Fruit fly (Drosophila melanogaster): Measurements from ENCODE around the gene CG3436.

CG3436 gene

dm6 chr2L:136747-137709, 18.8 kb upstream of the CG3436 start (continued):
- no peak for TF ChIP-seq MTF-1 (GFP tag; optimal IDR thresholded peaks at IDR 0.05; ENCODE audit: borderline replicate concordance)
- peak; percentile 18 for TF ChIP-seq CG10543 (GFP tag; optimal IDR thresholded peaks at IDR 0.05)
- no peak for TF ChIP-seq kni (GFP tag; optimal IDR thresholded peaks at IDR 0.05)
- TF ChIP-seq CG18262 (tag; optimal IDR thresholded peaks at IDR 0.05): no peak
- peak; percentile 64 for TF ChIP-seq sens (GFP tag)
- TF ChIP-seq crp (GFP tag; optimal IDR thresholded peaks at IDR 0.05): no peak
- peak; percentile 9 for TF ChIP-seq lbe (GFP tag; optimal IDR thresholded peaks at IDR 0.05)
- TF ChIP-seq so (GFP tag; IDR thresholded peaks at IDR 0.05): 0 out of 3 replicates have a peak, but pooled peaks have one; percentile 58
- TF ChIP-seq CG34376 (GFP tag; optimal IDR thresholded peaks at IDR 0.05): peak; percentile 74
- TF ChIP-seq CG11695 (GFP tag; IDR thresholded peaks at IDR 0.05): no peak

DNA sequence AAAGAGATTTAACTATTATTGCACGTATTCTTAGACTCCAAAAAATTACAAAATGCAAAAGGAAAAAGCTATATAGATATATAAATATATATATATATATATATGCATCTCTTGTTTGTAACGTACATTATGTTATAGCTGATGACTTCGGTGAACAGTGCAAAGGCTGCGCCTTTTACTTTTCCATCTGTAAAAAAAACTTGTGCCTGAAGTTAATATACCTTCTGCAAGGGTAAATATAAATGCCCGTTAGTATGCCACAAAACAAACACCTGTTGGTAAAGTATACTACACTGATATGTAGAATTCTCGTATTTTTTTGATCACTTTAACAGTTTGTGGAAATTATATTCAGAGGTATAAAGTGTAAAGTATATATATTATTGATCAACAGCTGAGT, 17.8 kb upstream of the CG3436 start:
- peak; percentile 22 for TF ChIP-seq lab (GFP tag; optimal IDR thresholded peaks at IDR 0.05)
- TF ChIP-seq kah (GFP tag; optimal IDR thresholded peaks at IDR 0.05): peak; percentile 3
- peak; percentile 26; the same call in 1 of the 2 replicates for TF ChIP-seq CG9932 (GFP tag; IDR thresholded peaks at IDR 0.05)
- TF ChIP-seq CG2199 (GFP tag; IDR thresholded peaks at IDR 0.05): 0 out of 3 replicates have a peak, but pooled peaks have one; percentile 34
- TF ChIP-seq CG3726 (GFP tag; IDR thresholded peaks at IDR 0.05): no peak
- TF ChIP-seq BtbVII (GFP tag; optimal IDR thresholded peaks at IDR 0.05): peak; percentile 1
- peak; percentile 59 for TF ChIP-seq Med (GFP tag)
- no peak for TF ChIP-seq unpg (GFP tag; optimal IDR thresholded peaks at IDR 0.05)
- no peak for TF ChIP-seq CG7963 (GFP tag; IDR thresholded peaks at IDR 0.05; ENCODE audit: partially characterized antibody)
- TF ChIP-seq amos (GFP tag; IDR thresholded peaks at IDR 0.05; ENCODE audit: partially characterized antibody): peak; percentile 33; the same call in 1 of the 2 replicates
- peak; percentile 2 for TF ChIP-seq NfI (GFP tag; optimal IDR thresholded peaks at IDR 0.05)
- 0 out of 2 replicates have a peak, but pooled peaks have one; percentile 23 for TF ChIP-seq Bgb (GFP tag; IDR thresholded peaks at IDR 0.05; ENCODE audit: partially characterized antibody)
- no peak for TF ChIP-seq ken (GFP tag; IDR thresholded peaks at IDR 0.05)
- peak; percentile 47 for TF ChIP-seq HmgZ (tag; optimal IDR thresholded peaks at IDR 0.05)
- peak; percentile 17 for TF ChIP-seq CG17359 (tag; optimal IDR thresholded peaks at IDR 0.05)
- peak; percentile 28 for TF ChIP-seq HHEX (GFP tag; optimal IDR thresholded peaks at IDR 0.05)
- 0 out of 3 replicates have a peak, but pooled peaks have one; percentile 6 for TF ChIP-seq row (GFP tag; IDR thresholded peaks at IDR 0.05)
- TF ChIP-seq CG8290 (GFP tag; optimal IDR thresholded peaks at IDR 0.05): peak; percentile 45
- peak in 1 of 2 experiments; percentile 45 for TF ChIP-seq CG8290 (tag; optimal IDR thresholded peaks at IDR 0.05)
- TF ChIP-seq CG9727 (GFP tag; optimal IDR thresholded peaks at IDR 0.05): no peak
- peak; percentile 63 for TF ChIP-seq D19A (tag; optimal IDR thresholded peaks at IDR 0.05)
- peak; percentile 60 for TF ChIP-seq CTCF (GFP tag; optimal IDR thresholded peaks at IDR 0.05)
- no peak for TF ChIP-seq Elba2 (GFP tag; optimal IDR thresholded peaks at IDR 0.05)
- 0 out of 2 replicates have a peak, but pooled peaks have one; percentile 16 for TF ChIP-seq Xrp1 (GFP tag; IDR thresholded peaks at IDR 0.05)
- peak; percentile 43 for TF ChIP-seq CG13894 (tag; optimal IDR thresholded peaks at IDR 0.05)
- TF ChIP-seq CG2712 (tag; optimal IDR thresholded peaks at IDR 0.05): peak; percentile 10
- peak; percentile 54; the same call in 1 of the 2 replicates for TF ChIP-seq CG17612 (GFP tag; IDR thresholded peaks at IDR 0.05)

All from whole organism, embryonic.